Fruit fly (Drosophila melanogaster) whole organism, wandering third instar larva: Measurements from ENCODE around the gene CG31415.

Experiments
- Rel ChIP-seq, 2 experiments: fragments of 200-800 bp; sonication (Bioruptor generic) in 1 of 2; optimal IDR thresholded peaks; 2 replicates in 1 of 2; 3 replicates in 1 of 2; lab custom pipeline; 2016 to 2019; ENCODE audit warnings: mild to moderate bottlenecking in 2 of 2, missing biosample characterization in 2 of 2, missing genetic modification characterization in 2 of 2, moderate library complexity in 1 of 2
- lola ChIP-seq: fragments of >200 bp; optimal IDR thresholded peaks from 2 replicates; lab custom pipeline; 2017; ENCODE audit warnings: missing biosample characterization, missing genetic modification characterization

DNA sequence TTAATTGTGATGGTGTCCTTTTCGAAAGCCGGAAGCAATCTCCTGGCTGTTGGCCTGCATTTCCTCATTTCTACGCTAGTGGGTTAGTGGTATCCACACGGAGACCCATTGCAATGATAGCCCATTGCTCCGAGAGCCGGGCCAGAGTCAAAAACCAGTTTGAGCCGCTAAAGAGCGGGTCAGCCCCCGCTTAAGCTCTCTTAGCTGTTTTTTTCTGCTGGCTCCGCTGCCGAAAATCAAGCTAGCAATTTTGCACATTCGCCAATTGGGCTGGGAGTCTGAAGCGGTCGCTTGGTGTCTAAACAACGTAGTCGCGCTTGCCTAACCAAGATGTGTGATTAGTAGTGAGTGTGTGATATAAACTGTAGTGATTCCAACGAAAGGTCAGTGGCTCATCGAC is 36.4 kb downstream of the CG31415 start, which contains the start of gene CG12947:
- TF ChIP-seq lola (GFP tag; lab: Kevin White, UChicago) (no peak), Rel (GFP tag; optimal IDR thresholded peaks at IDR 0.05; lab: Kevin White, UChicago) (no peak), Rel (tag; optimal IDR thresholded peaks at IDR 0.05; lab: Kevin White, UChicago) (no peak)
